Worm (Caenorhabditis elegans) whole organism, midembryonic: ENCODE measurements around the gene F16G10.13.

Source experiments
- T22C8.4 ChIP-seq: fragments of 200-800 bp; sonication (Bioruptor generic); IDR thresholded peaks from 2 replicates; pipeline ENCODE4 v1.3.6; 2022; ENCODE audit warnings: missing genetic modification characterization, missing compliant biosample characterization
- ref-1 ChIP-seq: fragments of 200-800 bp; sonication (Bioruptor generic); conservative IDR thresholded peaks from 2 replicates; pipeline ENCODE4 v1.3.6; 2022; ENCODE audit warnings: missing genetic modification reagents, missing genetic modification characterization, missing compliant biosample characterization
- ztf-23 ChIP-seq: fragments of 200-800 bp; sonication (Bioruptor generic); IDR thresholded peaks from 2 replicates; pipeline ENCODE4 v1.3.6; 2022; ENCODE audit warnings: missing genetic modification reagents, missing genetic modification characterization, missing compliant biosample characterization
- ztf-29 ChIP-seq: fragments of 200-800 bp; sonication (Bioruptor generic); IDR thresholded peaks from 2 replicates; pipeline ENCODE4 v1.3.6; 2022; ENCODE audit warnings: missing genetic modification reagents, missing genetic modification characterization, missing compliant biosample characterization

- TF ChIP-seq ref-1 (GFP tag; lab: Robert Waterston, UW), result no peak
- TF ChIP-seq ztf-29 (GFP tag; lab: Robert Waterston, UW), result no peak
- no peak for TF ChIP-seq T22C8.4 (GFP tag; lab: Robert Waterston, UW)
- TF ChIP-seq ztf-23 (GFP tag; lab: Robert Waterston, UW), result no peak
Observed at ce11 chrII:2445164-2445563, 49.4 kb upstream of the F16G10.13 start.
